Worm (Caenorhabditis elegans): ENCODE data around the gene sre-39.

- TF ChIP-seq zag-1 (tag; optimal IDR thresholded peaks at IDR 0.05) (no peak), mdl-1 (tag; optimal IDR thresholded peaks at IDR 0.05) (no peak), lin-39 (tag; optimal IDR thresholded peaks at IDR 0.05) (no peak), pqm-1 (tag; optimal IDR thresholded peaks at IDR 0.05) (peak; percentile 34), F49E8.2 (tag; optimal IDR thresholded peaks at IDR 0.05; ENCODE audit: borderline replicate concordance) (no peak), aly-2 (tag; optimal IDR thresholded peaks at IDR 0.05) (no peak), nhr-6 (tag; optimal IDR thresholded peaks at IDR 0.05) (no peak), ceh-82 (tag; optimal IDR thresholded peaks at IDR 0.05) (no peak), nhr-77 (tag; optimal IDR thresholded peaks at IDR 0.05) (no peak), nhr-237 (tag; optimal IDR thresholded peaks at IDR 0.05) (no peak), ztf-11 (tag; optimal IDR thresholded peaks at IDR 0.05) (no peak), snpc-4 (tag; optimal IDR thresholded peaks at IDR 0.05) (no peak), hlh-30 (tag; optimal IDR thresholded peaks at IDR 0.05; ENCODE audit: insufficient read depth) (no peak)
Measured at ce11 chrII:4693129-4693528, 6.1 kb downstream of the sre-39 start, which contains the start of gene F10G7.5.
